Fruit fly (Drosophila melanogaster) whole organism, pupa: ENCODE data around the gene mtgo.
A peak's percentile ranks its signal among the peaks of the same experiment; 100 is the strongest.

ENCODE experiments used
- CG10348 ChIP-seq: fragments of 200-800 bp; sonication (Bioruptor generic); IDR thresholded peaks from 2 replicates; pipeline ENCODE4 v1.3.6; 2022; ENCODE audit warnings: missing biosample characterization, missing genetic modification characterization
- CG12605 ChIP-seq: fragments of 200-800 bp; sonication (Bioruptor generic); IDR thresholded peaks from 2 replicates; pipeline ENCODE4 v1.3.6; 2022; ENCODE audit warnings: missing biosample characterization, missing genetic modification characterization
- CG13204 ChIP-seq: fragments of 200-800 bp; sonication (Bioruptor generic); optimal IDR thresholded peaks from 2 replicates; lab custom pipeline; 2018; ENCODE audit warnings: missing biosample characterization, mild to moderate bottlenecking, missing genetic modification characterization, moderate library complexity
- CG14655 ChIP-seq: fragments of 200-800 bp; sonication (Bioruptor generic); optimal IDR thresholded peaks from 3 replicates; lab custom pipeline; 2017; ENCODE audit warnings: mild to moderate bottlenecking, missing biosample characterization, missing genetic modification reagents, missing genetic modification characterization
- CG32121 ChIP-seq: fragments of 200-800 bp; sonication (Bioruptor generic); IDR thresholded peaks from 2 replicates; pipeline ENCODE4 v1.3.6; 2022; ENCODE audit warnings: missing biosample characterization, missing genetic modification characterization
- CG8159 ChIP-seq: fragments of 200-800 bp; sonication (Bioruptor generic); optimal IDR thresholded peaks from 3 replicates; lab custom pipeline; 2018; ENCODE audit warnings: missing biosample characterization, mild to moderate bottlenecking, missing genetic modification characterization, moderate library complexity
- D1 ChIP-seq: fragments of 200-800 bp; sonication (Bioruptor generic); optimal IDR thresholded peaks from 2 replicates; lab custom pipeline; 2018; ENCODE audit warnings: missing biosample characterization, mild to moderate bottlenecking, missing genetic modification characterization, moderate library complexity
- EcR ChIP-seq: fragments of 200-800 bp; sonication (Bioruptor generic); optimal IDR thresholded peaks from 3 replicates; lab custom pipeline; 2019; ENCODE audit warnings: missing biosample characterization, missing genetic modification characterization, mild to moderate bottlenecking, moderate library complexity, missing genetic modification reagents
- Ets98B ChIP-seq: fragments of 200-800 bp; sonication (Bioruptor generic); IDR thresholded peaks from 2 replicates; pipeline ENCODE4 v1.3.6; 2022; ENCODE audit warnings: missing biosample characterization, missing genetic modification characterization
- Pif1A ChIP-seq: fragments of 200-800 bp; sonication (Bioruptor generic); optimal IDR thresholded peaks from 3 replicates; lab custom pipeline; 2016; ENCODE audit warnings: missing biosample characterization, missing genetic modification characterization
- fd96Ca ChIP-seq: fragments of 200-800 bp; sonication (Bioruptor generic); IDR thresholded peaks from 3 replicates; pipeline ENCODE4 v1.3.6; 2022; ENCODE audit warnings: missing biosample characterization, missing genetic modification characterization
- gl ChIP-seq: fragments of 200-800 bp; sonication (Bioruptor generic); optimal IDR thresholded peaks from 2 replicates; lab custom pipeline; 2018; ENCODE audit warnings: missing biosample characterization, mild to moderate bottlenecking, missing genetic modification characterization
- rn ChIP-seq: fragments of 200-800 bp; sonication (Bioruptor generic); IDR thresholded peaks from 2 replicates; pipeline ENCODE4 v1.3.6; 2022; ENCODE audit warnings: missing biosample characterization, missing genetic modification characterization

DNA sequence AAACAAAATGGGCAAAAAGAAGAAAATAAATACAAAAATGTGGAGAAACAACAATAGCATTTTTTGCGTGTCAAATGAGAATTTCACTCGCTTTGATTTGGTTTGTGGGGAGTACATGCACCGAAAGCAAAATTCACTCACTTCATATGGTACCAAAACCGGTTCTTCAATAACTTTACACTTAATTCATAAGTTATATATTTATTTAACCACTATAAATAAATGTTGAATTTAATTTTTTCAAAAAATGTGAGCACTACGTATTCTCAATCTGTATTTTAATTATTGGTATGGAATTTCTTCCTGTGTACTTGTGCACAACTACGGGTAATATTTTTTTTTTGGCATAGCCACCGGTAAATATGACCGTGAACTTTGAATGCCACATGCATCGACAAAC lies 84.4 kb downstream of the mtgo start:
- TF ChIP-seq rn (no peak; the same call in 1 of the 2 replicates), CG32121 (GFP tag; lab: Robert Waterston, UW) (peak; percentile 41; the same call in 1 of the 2 replicates), Pif1A (peak; percentile 9), Ets98B (GFP tag; lab: Robert Waterston, UW) (peak; percentile 45), CG14655 (GFP tag; lab: Kevin White, UChicago) (peak; percentile 20), fd96Ca (GFP tag; lab: Robert Waterston, UW) (peak; percentile 6; the same call in 1 of the 3 replicates), CG8159 (no peak), CG13204 (GFP tag; lab: Kevin White, UChicago) (no peak), D1 (tag; lab: Kevin White, UChicago) (no peak), CG10348 (no peak), EcR (GFP tag; lab: Kevin White, UChicago) (no peak), gl (tag; lab: Kevin White, UChicago) (no peak), CG12605 (GFP tag; lab: Robert Waterston, UW) (no peak)
